Fruit fly (Drosophila melanogaster) whole organism, prepupa: Measurements from ENCODE around the gene CG9173.
A peak's percentile ranks its signal among the peaks of the same experiment; 100 is the strongest.

ENCODE experiments used
- Blimp-1 ChIP-seq: fragments of 200-800 bp; sonication (Bioruptor generic); optimal IDR thresholded peaks from 3 replicates; lab custom pipeline; 2017; ENCODE audit warnings: missing biosample characterization, missing genetic modification characterization, mild to moderate bottlenecking, moderate library complexity, missing genetic modification reagents
- CG10669 ChIP-seq: fragments of 200-800 bp; sonication (Bioruptor generic); optimal IDR thresholded peaks from 3 replicates; lab custom pipeline; 2018; ENCODE audit warnings: missing biosample characterization, mild to moderate bottlenecking, missing genetic modification characterization, moderate library complexity
- CG11294 ChIP-seq: fragments of 200-800 bp; sonication (Bioruptor generic); IDR thresholded peaks from 2 replicates; pipeline ENCODE4 v1.3.6; 2022; ENCODE audit warnings: missing biosample characterization, missing genetic modification characterization
- CG16779 ChIP-seq: fragments of 200-800 bp; sonication (Bioruptor generic); optimal IDR thresholded peaks from 3 replicates; lab custom pipeline; 2017; ENCODE audit warnings: missing biosample characterization, mild to moderate bottlenecking, missing genetic modification characterization
- CG3032 ChIP-seq: fragments of 200-800 bp; optimal IDR thresholded peaks from 2 replicates; lab custom pipeline; 2019; ENCODE audit warnings: missing biosample characterization, mild to moderate bottlenecking, missing genetic modification characterization, moderate library complexity
- CG31627 ChIP-seq: fragments of 200-800 bp; sonication (Bioruptor generic); optimal IDR thresholded peaks from 3 replicates; lab custom pipeline; 2016; ENCODE audit warnings: missing biosample characterization, missing genetic modification characterization
- CG32006 ChIP-seq: fragments of 200-800 bp; sonication (Bioruptor generic); optimal IDR thresholded peaks from 3 replicates; lab custom pipeline; 2017; ENCODE audit warnings: missing biosample characterization, mild to moderate bottlenecking, missing genetic modification characterization
- CG34406 ChIP-seq: fragments of 200-800 bp; sonication (Bioruptor generic); optimal IDR thresholded peaks from 3 replicates; lab custom pipeline; 2016; ENCODE audit warnings: missing biosample characterization, missing genetic modification characterization
- CG3919 ChIP-seq: fragments of 200-800 bp; sonication (Bioruptor generic); optimal IDR thresholded peaks from 3 replicates; lab custom pipeline; 2016; ENCODE audit warnings: missing biosample characterization, missing genetic modification characterization
- CG4318 ChIP-seq: fragments of 200-800 bp; sonication (Bioruptor generic); optimal IDR thresholded peaks from 3 replicates; lab custom pipeline; 2017; ENCODE audit warnings: missing biosample characterization, mild to moderate bottlenecking, missing genetic modification characterization
- CG6163 ChIP-seq: fragments of 200-800 bp; sonication (Bioruptor generic); IDR thresholded peaks from 3 replicates; pipeline ENCODE4 v1.3.6; 2022; ENCODE audit warnings: missing biosample characterization, missing genetic modification characterization
- CG6792 ChIP-seq: fragments of 200-800 bp; sonication (Bioruptor generic); optimal IDR thresholded peaks from 3 replicates; lab custom pipeline; 2016; ENCODE audit warnings: missing biosample characterization, missing genetic modification characterization
- CG6808 ChIP-seq: fragments of 200-800 bp; sonication (Bioruptor generic); optimal IDR thresholded peaks from 3 replicates; lab custom pipeline; 2017; ENCODE audit warnings: missing biosample characterization, missing genetic modification characterization, mild to moderate bottlenecking, moderate library complexity, missing genetic modification reagents
- CG6854 ChIP-seq: fragments of 200-800 bp; sonication (Bioruptor generic); optimal IDR thresholded peaks from 2 replicates; lab custom pipeline; 2017; ENCODE audit warnings: missing biosample characterization, mild to moderate bottlenecking, missing genetic modification characterization
- CG7368 ChIP-seq: fragments of 200-800 bp; sonication (Bioruptor generic); optimal IDR thresholded peaks from 3 replicates; lab custom pipeline; 2016; ENCODE audit warnings: missing biosample characterization, missing genetic modification characterization
- CG8119 ChIP-seq: fragments of 200-800 bp; sonication (Bioruptor generic); IDR thresholded peaks from 3 replicates; pipeline ENCODE4 v1.3.6; 2022; ENCODE audit warnings: missing biosample characterization, missing genetic modification characterization
- CG8319 ChIP-seq: fragments of 200-800 bp; sonication (Bioruptor generic); optimal IDR thresholded peaks from 3 replicates; lab custom pipeline; 2016; ENCODE audit warnings: missing biosample characterization, missing genetic modification characterization
- CG8632 ChIP-seq: fragments of 200-800 bp; sonication (Bioruptor generic); optimal IDR thresholded peaks from 3 replicates; lab custom pipeline; 2016; ENCODE audit warnings: missing biosample characterization, missing genetic modification characterization
- Eip75B ChIP-seq: fragments of 200-800 bp; sonication (Bioruptor generic); optimal IDR thresholded peaks from 3 replicates; lab custom pipeline; 2016; ENCODE audit warnings: missing biosample characterization, missing genetic modification characterization
- Eip78C ChIP-seq: fragments of 200-800 bp; sonication (Bioruptor generic); peaks from one replicate; lab custom pipeline; 2016; ENCODE audit warnings: missing biosample characterization, missing genetic modification characterization
- Eip93F ChIP-seq: fragments of 200-800 bp; sonication (Bioruptor generic); optimal IDR thresholded peaks from 2 replicates; lab custom pipeline; 2016; ENCODE audit warnings: missing biosample characterization, mild to moderate bottlenecking, missing genetic modification characterization
- Ets96B ChIP-seq: fragments of 200-800 bp; optimal IDR thresholded peaks from 2 replicates; lab custom pipeline; 2019; ENCODE audit warnings: missing biosample characterization, mild to moderate bottlenecking, missing genetic modification characterization, moderate library complexity
- Gug ChIP-seq: fragments of 200-800 bp; sonication (Bioruptor generic); IDR thresholded peaks from 2 replicates; pipeline ENCODE4 v1.3.6; 2022; ENCODE audit warnings: missing biosample characterization, missing genetic modification characterization
- Hr4 ChIP-seq: fragments of 200-800 bp; sonication (Bioruptor generic); optimal IDR thresholded peaks from 3 replicates; lab custom pipeline; 2016; ENCODE audit warnings: missing biosample characterization, missing genetic modification characterization
- Lpt ChIP-seq: fragments of 200-800 bp; sonication (Bioruptor generic); optimal IDR thresholded peaks from 3 replicates; lab custom pipeline; 2016; ENCODE audit warnings: missing biosample characterization, missing genetic modification characterization
- Met ChIP-seq: fragments of 200-800 bp; sonication (Bioruptor generic); optimal IDR thresholded peaks from 3 replicates; lab custom pipeline; 2016; ENCODE audit warnings: missing biosample characterization, missing genetic modification characterization
- OdsH ChIP-seq: fragments of 200-800 bp; sonication (Bioruptor generic); optimal IDR thresholded peaks from 3 replicates; lab custom pipeline; 2016; ENCODE audit warnings: missing biosample characterization, missing genetic modification characterization
- Sox102F ChIP-seq: fragments of 200-800 bp; sonication (Bioruptor generic); optimal IDR thresholded peaks from 2 replicates; lab custom pipeline; 2016; ENCODE audit warnings: missing biosample characterization, mild to moderate bottlenecking, missing genetic modification characterization
- Sox14 ChIP-seq: fragments of 200-800 bp; sonication (Bioruptor generic); optimal IDR thresholded peaks from 3 replicates; lab custom pipeline; 2016; ENCODE audit warnings: missing biosample characterization, missing genetic modification characterization
- Sox15 ChIP-seq: fragments of 200-800 bp; sonication (Bioruptor generic); optimal IDR thresholded peaks from 3 replicates; lab custom pipeline; 2016; ENCODE audit warnings: missing biosample characterization, missing genetic modification characterization
- achi ChIP-seq: fragments of 200-800 bp; sonication (Bioruptor generic); optimal IDR thresholded peaks from 3 replicates; lab custom pipeline; 2016; ENCODE audit warnings: missing biosample characterization, missing genetic modification characterization
- acj6 ChIP-seq: fragments of 200-800 bp; sonication (Bioruptor generic); optimal IDR thresholded peaks from 3 replicates; lab custom pipeline; 2016; ENCODE audit warnings: missing biosample characterization, missing genetic modification characterization
- cyc ChIP-seq: fragments of 200-800 bp; sonication (Bioruptor generic); optimal IDR thresholded peaks from 3 replicates; lab custom pipeline; 2016; ENCODE audit warnings: missing biosample characterization, missing genetic modification characterization
- dsx ChIP-seq: fragments of 200-800 bp; optimal IDR thresholded peaks from 3 replicates; lab custom pipeline; 2019; ENCODE audit warnings: missing biosample characterization, mild to moderate bottlenecking, missing genetic modification characterization, moderate library complexity; ENCODE audit not compliant: poor library complexity, severe bottlenecking
- eg ChIP-seq: fragments of 200-800 bp; sonication (Bioruptor generic); IDR thresholded peaks from 3 replicates; pipeline ENCODE4 v1.3.6; 2022; ENCODE audit warnings: missing biosample characterization, missing genetic modification characterization
- fd59A ChIP-seq: fragments of 200-800 bp; sonication (Bioruptor generic); optimal IDR thresholded peaks from 2 replicates; lab custom pipeline; 2017; ENCODE audit warnings: missing biosample characterization, mild to moderate bottlenecking, missing genetic modification characterization, missing genetic modification reagents
- fd85E ChIP-seq: fragments of 200-800 bp; sonication (Bioruptor generic); optimal IDR thresholded peaks from 3 replicates; lab custom pipeline; 2016; ENCODE audit warnings: missing biosample characterization, missing genetic modification characterization
- fkh ChIP-seq: fragments of 200-800 bp; sonication (Bioruptor generic); optimal IDR thresholded peaks from 3 replicates; lab custom pipeline; 2017; ENCODE audit warnings: missing biosample characterization, mild to moderate bottlenecking, missing genetic modification characterization, moderate library complexity
- lz ChIP-seq: fragments of 200-800 bp; sonication (Bioruptor generic); optimal IDR thresholded peaks from 3 replicates; lab custom pipeline; 2016; ENCODE audit warnings: missing biosample characterization, missing genetic modification characterization
- pdm3 ChIP-seq: fragments of 200-800 bp; sonication (Bioruptor generic); optimal IDR thresholded peaks from 3 replicates; lab custom pipeline; 2016; ENCODE audit warnings: missing biosample characterization, missing genetic modification characterization
- spab ChIP-seq: fragments of 200-800 bp; sonication (Bioruptor generic); optimal IDR thresholded peaks from 2 replicates; lab custom pipeline; 2017; ENCODE audit warnings: missing biosample characterization, mild to moderate bottlenecking, missing genetic modification characterization, missing genetic modification reagents
- ss ChIP-seq, 2 experiments: fragments of 200-800 bp; sonication (Bioruptor generic); optimal IDR thresholded peaks; 2 replicates in 1 of 2; 3 replicates in 1 of 2; lab custom pipeline; 2017 to 2018; ENCODE audit warnings: mild to moderate bottlenecking in 2 of 2, missing biosample characterization in 2 of 2, missing genetic modification characterization in 2 of 2, moderate library complexity in 1 of 2
- svp ChIP-seq: fragments of 200-800 bp; sonication (Bioruptor generic); peaks from one replicate; lab custom pipeline; 2016; ENCODE audit warnings: missing biosample characterization, missing genetic modification characterization
- topi ChIP-seq: fragments of 200-800 bp; sonication (Bioruptor generic); optimal IDR thresholded peaks from 3 replicates; lab custom pipeline; 2016; ENCODE audit warnings: missing biosample characterization, missing genetic modification characterization

Gene CG9173

DNA sequence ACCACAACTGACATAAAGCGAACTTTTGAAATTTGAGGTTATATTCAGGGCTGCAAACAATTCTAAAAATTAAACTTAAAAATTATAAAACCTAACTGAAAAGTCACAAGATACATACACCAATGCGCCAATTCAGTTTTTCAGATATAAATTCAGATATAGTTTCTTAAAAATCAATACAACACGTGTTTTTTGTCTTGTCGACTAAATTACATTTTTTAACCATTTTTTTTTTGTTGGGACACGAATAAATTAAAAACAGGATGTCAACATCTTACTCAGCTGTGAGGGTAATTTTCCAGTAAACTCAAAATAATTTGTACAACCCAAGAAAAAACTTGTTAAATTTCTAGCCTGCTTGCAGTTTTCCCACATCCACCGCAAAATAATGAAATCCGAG, 14.5 kb upstream of the CG9173 start, which contains the start of gene SA2:
Gene SA2, minus strand, starts transcription at position 101 of the 400 bp plus-strand sequence.
- TF ChIP-seq cyc (GFP tag; lab: Kevin White, UChicago) (no peak), Lpt (GFP tag; lab: Kevin White, UChicago) (no peak), eg (GFP tag; lab: Robert Waterston, UW) (no peak), ss (GFP tag; optimal IDR thresholded peaks at IDR 0.05; lab: Kevin White, UChicago) (no peak), fd59A (GFP tag; lab: Kevin White, UChicago) (no peak), CG6854 (no peak)
- TF ChIP-seq, all 60 proteins: peak for 0

- TF ChIP-seq fkh (GFP tag; lab: Kevin White, UChicago) = peak; percentile 28
- no peak for TF ChIP-seq CG6808 (GFP tag; lab: Kevin White, UChicago)
Measured at dm6 chr3L:1431489-1432053, 8.3 kb upstream of the CG9173 start.

DNA sequence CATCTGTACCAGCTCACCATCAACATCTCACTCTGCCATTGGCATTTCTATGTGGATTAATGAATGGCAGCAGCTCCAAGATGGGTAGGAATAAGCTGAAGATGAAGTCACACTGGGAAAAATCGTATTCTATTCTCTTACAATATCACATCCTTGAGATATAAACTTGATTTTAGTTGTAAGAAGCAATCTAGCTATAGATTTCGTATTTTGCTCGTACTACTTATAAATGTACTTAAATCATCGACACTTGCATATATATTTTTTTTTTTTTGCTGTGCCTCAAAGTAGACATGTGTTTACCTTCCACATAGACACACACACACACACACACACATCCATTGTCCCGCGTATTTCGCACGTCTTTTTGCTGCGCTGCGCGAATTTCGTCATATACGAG, 1.2 kb upstream of the CG9173 start:
- TF ChIP-seq acj6 (GFP tag; lab: Kevin White, UChicago) = no peak
- TF ChIP-seq Sox14 (GFP tag; lab: Kevin White, UChicago) = no peak
- TF ChIP-seq Eip78C (GFP tag; lab: Kevin White, UChicago) = peak; percentile 42
- no peak for TF ChIP-seq CG8119 (GFP tag; lab: Robert Waterston, UW)
- TF ChIP-seq OdsH (GFP tag; lab: Kevin White, UChicago) = no peak
- TF ChIP-seq Met = no peak
- TF ChIP-seq CG6808 (GFP tag; lab: Kevin White, UChicago) = no peak

dm6 chr3L:1420950-1421349, 2.3 kb downstream of the CG9173 start:
- TF ChIP-seq Sox15 = no peak
- TF ChIP-seq CG6808 (GFP tag; lab: Kevin White, UChicago) = peak; percentile 2
- no peak for TF ChIP-seq Met
- peak; percentile 29 for TF ChIP-seq CG3032 (tag; lab: Kevin White, UChicago)
- TF ChIP-seq Blimp-1 (GFP tag; lab: Kevin White, UChicago) = no peak
- no peak for TF ChIP-seq Sox102F
- TF ChIP-seq Eip78C (GFP tag; lab: Kevin White, UChicago) = peak; percentile 60
- no peak for TF ChIP-seq svp (GFP tag; lab: Kevin White, UChicago)
- TF ChIP-seq CG34406 (GFP tag; lab: Kevin White, UChicago) = no peak
- TF ChIP-seq lz (GFP tag; lab: Kevin White, UChicago) = no peak
- TF ChIP-seq CG16779 (tag; lab: Kevin White, UChicago) = no peak
- no peak for TF ChIP-seq CG11294 (GFP tag; lab: Robert Waterston, UW)
- TF ChIP-seq CG8319 (GFP tag; lab: Kevin White, UChicago) = no peak
- peak; percentile 16 for TF ChIP-seq CG3919
- no peak for TF ChIP-seq Hr4 (GFP tag; lab: Kevin White, UChicago)
- TF ChIP-seq CG8632 (GFP tag; lab: Kevin White, UChicago) = no peak
- no peak for TF ChIP-seq dsx (GFP tag; lab: Kevin White, UChicago)
- no peak for TF ChIP-seq CG7368 (GFP tag; lab: Kevin White, UChicago)
- TF ChIP-seq fkh (GFP tag; lab: Kevin White, UChicago) = no peak
- TF ChIP-seq Eip93F (GFP tag; lab: Kevin White, UChicago) = no peak
- no peak for TF ChIP-seq CG6792 (GFP tag; lab: Kevin White, UChicago)
- no peak for TF ChIP-seq Sox14 (GFP tag; lab: Kevin White, UChicago)
- no peak for TF ChIP-seq OdsH (GFP tag; lab: Kevin White, UChicago)
- TF ChIP-seq pdm3 = no peak
- TF ChIP-seq topi (GFP tag; lab: Kevin White, UChicago) = no peak
- TF ChIP-seq ss (GFP tag; optimal IDR thresholded peaks at IDR 0.05; lab: Kevin White, UChicago) = no peak
- no peak for TF ChIP-seq Eip75B (GFP tag; lab: Kevin White, UChicago)
- TF ChIP-seq CG4318 = no peak
- TF ChIP-seq CG6854 = no peak
- no peak for TF ChIP-seq CG8119 (GFP tag; lab: Robert Waterston, UW)
- no peak for TF ChIP-seq Lpt (GFP tag; lab: Kevin White, UChicago)
- TF ChIP-seq Ets96B (tag; lab: Kevin White, UChicago) = peak; percentile 40
- TF ChIP-seq CG31627 (GFP tag; lab: Kevin White, UChicago) = no peak
- peak; percentile 4 for TF ChIP-seq achi (GFP tag; lab: Kevin White, UChicago)
- TF ChIP-seq Gug (GFP tag; lab: Robert Waterston, UW) = no peak
- no peak for TF ChIP-seq CG32006 (GFP tag; lab: Kevin White, UChicago)
- peak; percentile 10 for TF ChIP-seq spab (GFP tag; lab: Kevin White, UChicago)
- TF ChIP-seq CG10669 (GFP tag; lab: Kevin White, UChicago) = no peak
- TF ChIP-seq CG6163 (GFP tag; lab: Robert Waterston, UW) = no peak
- no peak for TF ChIP-seq acj6 (GFP tag; lab: Kevin White, UChicago)
- TF ChIP-seq fd85E (GFP tag; lab: Kevin White, UChicago) = no peak
